Worm (Caenorhabditis elegans) whole organism, L4 larva: ENCODE measurements around the gene F31E8.5.
"Not testable (repeated sequence)": the region's sequence is repeated elsewhere in the genome, so short reads cannot be mapped to it uniquely, and the experiment has no call there.

ENCODE experiments used
- nhr-237 ChIP-seq: sonication (generic microtip); optimal IDR thresholded peaks from 2 replicates; lab custom pipeline; 2017; ENCODE audit warnings: missing biosample characterization, missing genetic modification characterization
- saeg-2 ChIP-seq: fragments of 200-800 bp; sonication (Bioruptor generic); IDR thresholded peaks from 2 replicates; pipeline ENCODE4 v1.3.6; 2022; ENCODE audit warnings: missing genetic modification reagents, missing genetic modification characterization, missing compliant biosample characterization

- TF ChIP-seq saeg-2 (GFP tag; lab: Robert Waterston, UW); nhr-237 (tag; lab: Kevin White, UChicago): not testable (repeated sequence)
These were observed 32.0 kb downstream of the F31E8.5 start, which contains the start of gene agr-1 for ce11 chrII:6775076-6775475.
